Worm (Caenorhabditis elegans) whole organism, L2 larva: ENCODE data around the gene K08B12.1.

Experiments
- C34F6.9 ChIP-seq: fragments of 150-350 bp; optimal IDR thresholded peaks from 2 replicates; lab custom pipeline; 2014; ENCODE audit warnings: missing biosample characterization, missing genetic modification characterization
- F13H6.1 ChIP-seq: sonication (generic microtip); optimal IDR thresholded peaks from 2 replicates; lab custom pipeline; 2016; ENCODE audit warnings: missing genetic modification characterization, missing compliant biosample characterization
- R02D3.7 ChIP-seq: fragments of 150-350 bp; optimal IDR thresholded peaks from 2 replicates; lab custom pipeline; 2014; ENCODE audit warnings: missing biosample characterization, missing genetic modification characterization
- Y55F3AM.14 ChIP-seq: fragments of 200-800 bp; sonication (Bioruptor generic); optimal IDR thresholded peaks from 2 replicates; lab custom pipeline; 2018; ENCODE audit warnings: mild to moderate bottlenecking, missing genetic modification characterization, missing compliant biosample characterization
- alr-1 ChIP-seq: fragments of 150-350 bp; optimal IDR thresholded peaks from 2 replicates; lab custom pipeline; 2014; ENCODE audit warnings: missing biosample characterization, missing genetic modification characterization
- aly-2 ChIP-seq: fragments of 150-350 bp; optimal IDR thresholded peaks from 2 replicates; lab custom pipeline; 2014; ENCODE audit warnings: missing biosample characterization, missing genetic modification characterization
- ama-1 ChIP-seq: fragments of 150-350 bp; optimal IDR thresholded peaks from 2 replicates; lab custom pipeline; 2018; ENCODE audit warnings: inconsistent platforms
- blmp-1 ChIP-seq: sonication (generic microtip); optimal IDR thresholded peaks from 2 replicates; lab custom pipeline; 2017; ENCODE audit warnings: missing genetic modification characterization, mild to moderate bottlenecking, missing compliant biosample characterization, antibody characterized with exemption, moderate library complexity; ENCODE audit not compliant: insufficient read depth
- ceh-16 ChIP-seq: fragments of 150-350 bp; optimal IDR thresholded peaks from 2 replicates; lab custom pipeline; 2014; ENCODE audit warnings: missing biosample characterization, missing genetic modification characterization
- ceh-82 ChIP-seq: fragments of 150-350 bp; optimal IDR thresholded peaks from 2 replicates; lab custom pipeline; 2014; ENCODE audit warnings: missing biosample characterization, missing genetic modification characterization
- crh-2 ChIP-seq: sonication (generic microtip); optimal IDR thresholded peaks from 2 replicates; lab custom pipeline; 2017; ENCODE audit warnings: missing biosample characterization, missing genetic modification characterization
- dmd-4 ChIP-seq: sonication (generic microtip); optimal IDR thresholded peaks from 2 replicates; lab custom pipeline; 2017; ENCODE audit warnings: missing biosample characterization, missing genetic modification characterization
- egl-27 ChIP-seq: sonication (generic microtip); optimal IDR thresholded peaks from 3 replicates; lab custom pipeline; 2017; ENCODE audit warnings: missing biosample characterization, missing genetic modification reagents, missing genetic modification characterization
- elt-1 ChIP-seq: fragments of 150-350 bp; optimal IDR thresholded peaks from 2 replicates; lab custom pipeline; 2014; ENCODE audit warnings: missing biosample characterization, missing genetic modification characterization
- elt-3 ChIP-seq: sonication (generic microtip); optimal IDR thresholded peaks from 2 replicates; lab custom pipeline; 2017; ENCODE audit warnings: missing biosample characterization, missing genetic modification characterization
- fos-1 ChIP-seq: fragments of 150-350 bp; optimal IDR thresholded peaks from 2 replicates; lab custom pipeline; 2014; ENCODE audit warnings: missing biosample characterization, missing genetic modification characterization
- gmeb-1 ChIP-seq: fragments of 150-350 bp; optimal IDR thresholded peaks from 2 replicates; lab custom pipeline; 2014; ENCODE audit warnings: missing biosample characterization, missing genetic modification characterization
- lin-11 ChIP-seq: fragments of 150-350 bp; sonication (generic microtip); optimal IDR thresholded peaks from 2 replicates; lab custom pipeline; 2014; ENCODE audit warnings: missing biosample characterization, missing genetic modification characterization, inconsistent platforms, mixed read lengths
- lin-13 ChIP-seq: fragments of 150-350 bp; optimal IDR thresholded peaks from 2 replicates; lab custom pipeline; 2014; ENCODE audit warnings: missing biosample characterization, missing genetic modification reagents, missing genetic modification characterization
- lin-39 ChIP-seq: fragments of 150-350 bp; optimal IDR thresholded peaks from 2 replicates; lab custom pipeline; 2014; ENCODE audit warnings: missing biosample characterization, missing genetic modification reagents, missing genetic modification characterization
- lsy-2 ChIP-seq, 2 experiments: fragments of 150-350 bp in 1 of 2; sonication (generic microtip) in 1 of 2; optimal IDR thresholded peaks; 2 replicates each; lab custom pipeline; 2014 to 2017; ENCODE audit warnings: missing biosample characterization in 2 of 2, missing genetic modification characterization in 2 of 2
- mab-5 ChIP-seq: fragments of 150-350 bp; optimal IDR thresholded peaks from 2 replicates; lab custom pipeline; 2014; ENCODE audit warnings: missing biosample characterization, missing genetic modification characterization
- mdl-1 ChIP-seq, 2 experiments: fragments of 150-350 bp in 1 of 2; sonication (generic microtip) in 1 of 2; optimal IDR thresholded peaks; 2 replicates each; lab custom pipeline; 2017; ENCODE audit warnings: missing biosample characterization in 2 of 2, missing genetic modification characterization in 2 of 2
- nhr-10 ChIP-seq: sonication (generic microtip); optimal IDR thresholded peaks from 2 replicates; lab custom pipeline; 2017; ENCODE audit warnings: missing biosample characterization, missing genetic modification characterization
- nhr-11 ChIP-seq: fragments of 150-350 bp; optimal IDR thresholded peaks from 2 replicates; lab custom pipeline; 2014; ENCODE audit warnings: missing biosample characterization, missing genetic modification characterization
- nhr-12 ChIP-seq: fragments of 150-350 bp; optimal IDR thresholded peaks from 2 replicates; lab custom pipeline; 2014; ENCODE audit warnings: missing biosample characterization, missing genetic modification characterization
- nhr-129 ChIP-seq: fragments of 150-350 bp; optimal IDR thresholded peaks from 2 replicates; lab custom pipeline; 2014; ENCODE audit warnings: missing biosample characterization, missing genetic modification characterization
- nhr-21 ChIP-seq: fragments of 150-350 bp; optimal IDR thresholded peaks from 2 replicates; lab custom pipeline; 2014; ENCODE audit warnings: missing biosample characterization, missing genetic modification characterization
- nhr-23 ChIP-seq: fragments of 150-350 bp; optimal IDR thresholded peaks from 2 replicates; lab custom pipeline; 2014; ENCODE audit warnings: missing biosample characterization, missing genetic modification reagents, missing genetic modification characterization
- nhr-237 ChIP-seq: fragments of 150-350 bp; optimal IDR thresholded peaks from 2 replicates; lab custom pipeline; 2014; ENCODE audit warnings: missing biosample characterization, missing genetic modification characterization
- nhr-25 ChIP-seq: fragments of 150-350 bp; sonication (generic microtip); optimal IDR thresholded peaks from 3 replicates; lab custom pipeline; 2014; ENCODE audit warnings: missing biosample characterization, missing genetic modification characterization
- nhr-6 ChIP-seq: fragments of 150-350 bp; optimal IDR thresholded peaks from 2 replicates; lab custom pipeline; 2014; ENCODE audit warnings: missing biosample characterization, missing genetic modification characterization
- nhr-77 ChIP-seq: fragments of 150-350 bp; optimal IDR thresholded peaks from 2 replicates; lab custom pipeline; 2014; ENCODE audit warnings: missing biosample characterization, missing genetic modification characterization
- peb-1 ChIP-seq: fragments of 150-350 bp; optimal IDR thresholded peaks from 2 replicates; lab custom pipeline; 2014; ENCODE audit warnings: missing biosample characterization, missing genetic modification characterization
- sem-4 ChIP-seq: fragments of 150-350 bp; optimal IDR thresholded peaks from 2 replicates; lab custom pipeline; 2014; ENCODE audit warnings: missing biosample characterization, missing genetic modification reagents, missing genetic modification characterization
- skn-1 ChIP-seq: sonication (generic microtip); optimal IDR thresholded peaks from 2 replicates; lab custom pipeline; 2017; ENCODE audit warnings: missing biosample characterization, missing genetic modification characterization
- sma-3 ChIP-seq: sonication (generic microtip); optimal IDR thresholded peaks from 2 replicates; lab custom pipeline; 2016; ENCODE audit warnings: missing genetic modification reagents, missing genetic modification characterization, missing compliant biosample characterization
- sma-9 ChIP-seq, 2 experiments: fragments of 150-350 bp in 1 of 2; sonication (generic microtip) in 1 of 2; optimal IDR thresholded peaks; 2 replicates each; lab custom pipeline; 2014 to 2016; ENCODE audit warnings: missing genetic modification characterization in 2 of 2, mild to moderate bottlenecking in 1 of 2, missing biosample characterization in 1 of 2, missing compliant biosample characterization in 1 of 2, missing genetic modification reagents in 1 of 2, moderate library complexity in 1 of 2
- snpc-4 ChIP-seq: fragments of 150-350 bp; optimal IDR thresholded peaks from 2 replicates; lab custom pipeline; 2014; ENCODE audit warnings: missing biosample characterization, missing genetic modification characterization
- unc-39 ChIP-seq: fragments of 150-350 bp; optimal IDR thresholded peaks from 2 replicates; lab custom pipeline; 2014; ENCODE audit warnings: missing biosample characterization, missing genetic modification characterization
- unc-55 ChIP-seq: fragments of 150-350 bp; sonication (generic microtip); optimal IDR thresholded peaks from 3 replicates; lab custom pipeline; 2014; ENCODE audit warnings: missing biosample characterization, missing genetic modification reagents, missing genetic modification characterization
- unc-62 ChIP-seq: fragments of 150-350 bp; optimal IDR thresholded peaks from 2 replicates; lab custom pipeline; 2014; ENCODE audit warnings: missing biosample characterization, missing genetic modification reagents, missing genetic modification characterization
- ztf-1 ChIP-seq: fragments of 200-800 bp; sonication (Bioruptor generic); conservative IDR thresholded peaks from 2 replicates; pipeline ENCODE4 v1.3.6; 2022; ENCODE audit warnings: missing genetic modification characterization, missing compliant biosample characterization
- ztf-11 ChIP-seq: sonication (generic microtip); optimal IDR thresholded peaks from 2 replicates; lab custom pipeline; 2017; ENCODE audit warnings: missing biosample characterization, missing genetic modification characterization
- ztf-4 ChIP-seq: fragments of 150-350 bp; optimal IDR thresholded peaks from 2 replicates; lab custom pipeline; 2014; ENCODE audit warnings: missing biosample characterization, missing genetic modification characterization

K08B12.1 gene

DNA sequence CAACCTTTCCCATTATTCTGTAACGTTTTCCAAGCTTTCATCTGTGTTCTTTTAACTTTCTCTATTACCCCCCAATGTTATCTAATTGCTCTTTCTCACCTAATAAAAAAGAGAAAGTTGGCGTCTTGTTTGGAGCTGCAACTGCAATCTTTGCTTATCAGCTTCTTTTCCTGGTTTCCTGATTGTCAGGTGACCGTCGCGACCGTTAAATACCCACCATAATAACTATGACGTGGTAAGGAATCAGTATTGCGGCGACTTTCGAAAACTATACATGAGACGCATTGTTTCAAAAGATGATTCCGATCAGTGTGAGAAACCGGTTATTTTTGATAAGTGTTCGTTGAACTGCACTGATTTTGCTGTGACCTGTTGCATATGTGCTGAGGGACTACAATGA, 16.0 kb downstream of the K08B12.1 start:
- no peak for TF ChIP-seq sem-4 (tag; lab: Kevin White, UChicago)
- no peak for TF ChIP-seq nhr-11 (tag; lab: Kevin White, UChicago)
- TF ChIP-seq F13H6.1 (tag; lab: Kevin White, UChicago) = peak; percentile 12
- TF ChIP-seq lin-39 = no peak
- no peak for TF ChIP-seq egl-27 (tag; lab: Kevin White, UChicago)
- TF ChIP-seq R02D3.7 (tag; lab: Kevin White, UChicago) = no peak
- TF ChIP-seq ztf-4 (tag; lab: Kevin White, UChicago) = no peak
- no peak for TF ChIP-seq elt-1 (tag; lab: Kevin White, UChicago)
- TF ChIP-seq unc-62 = no peak
- no peak for TF ChIP-seq nhr-77 (tag; lab: Kevin White, UChicago)
- TF ChIP-seq sma-3 (GFP tag; lab: Kevin White, UChicago) = peak; percentile 67
- no peak for TF ChIP-seq ceh-16 (tag; lab: Kevin White, UChicago)
- no peak for TF ChIP-seq snpc-4 (tag; lab: Kevin White, UChicago)
- no peak for TF ChIP-seq aly-2 (tag; lab: Kevin White, UChicago)
- TF ChIP-seq nhr-21 = peak; percentile 69
- TF ChIP-seq fos-1 (tag; lab: Kevin White, UChicago) = peak; percentile 89
- no peak for TF ChIP-seq nhr-23 (tag; lab: Kevin White, UChicago)
- TF ChIP-seq gmeb-1 = peak; percentile 50
- TF ChIP-seq ceh-82 (tag; lab: Kevin White, UChicago) = no peak
- no peak for TF ChIP-seq ama-1 (lab: Kevin White, UChicago)
- no peak for TF ChIP-seq alr-1 (tag; lab: Kevin White, UChicago)
- peak in 1 of 2 experiments; percentile 38 for TF ChIP-seq mdl-1 (tag; optimal IDR thresholded peaks at IDR 0.05; lab: Kevin White, UChicago)
- no peak for TF ChIP-seq skn-1 (tag; lab: Kevin White, UChicago)
- peak in 1 of 2 experiments; percentile 21 for TF ChIP-seq lsy-2 (tag; optimal IDR thresholded peaks at IDR 0.05; lab: Kevin White, UChicago)
- TF ChIP-seq unc-39 (tag; lab: Kevin White, UChicago) = no peak
- TF ChIP-seq elt-3 (tag; lab: Kevin White, UChicago) = no peak
- peak; percentile 52 for TF ChIP-seq nhr-25 (tag; lab: Kevin White, UChicago)
- TF ChIP-seq lin-13 (GFP tag; lab: Kevin White, UChicago) = no peak
- TF ChIP-seq nhr-237 (tag; lab: Kevin White, UChicago) = no peak
- TF ChIP-seq mab-5 (tag; lab: Kevin White, UChicago) = no peak
- TF ChIP-seq sma-9 (GFP tag; optimal IDR thresholded peaks at IDR 0.05; lab: Kevin White, UChicago) = peak; percentile 87
- TF ChIP-seq sma-9 (tag; optimal IDR thresholded peaks at IDR 0.05; lab: Kevin White, UChicago) = no peak
- no peak for TF ChIP-seq ztf-11
- no peak for TF ChIP-seq nhr-10 (tag; lab: Kevin White, UChicago)
- no peak for TF ChIP-seq nhr-12 (tag; lab: Kevin White, UChicago)
- peak; percentile 80 for TF ChIP-seq crh-2 (tag; lab: Kevin White, UChicago)
- no peak for TF ChIP-seq lin-11 (tag; lab: Kevin White, UChicago)
- no peak for TF ChIP-seq C34F6.9 (tag; lab: Kevin White, UChicago)
- peak; percentile 18 for TF ChIP-seq blmp-1 (tag; lab: Kevin White, UChicago)
- TF ChIP-seq Y55F3AM.14 = peak; percentile 42
- no peak for TF ChIP-seq nhr-129 (tag; lab: Kevin White, UChicago)

DNA sequence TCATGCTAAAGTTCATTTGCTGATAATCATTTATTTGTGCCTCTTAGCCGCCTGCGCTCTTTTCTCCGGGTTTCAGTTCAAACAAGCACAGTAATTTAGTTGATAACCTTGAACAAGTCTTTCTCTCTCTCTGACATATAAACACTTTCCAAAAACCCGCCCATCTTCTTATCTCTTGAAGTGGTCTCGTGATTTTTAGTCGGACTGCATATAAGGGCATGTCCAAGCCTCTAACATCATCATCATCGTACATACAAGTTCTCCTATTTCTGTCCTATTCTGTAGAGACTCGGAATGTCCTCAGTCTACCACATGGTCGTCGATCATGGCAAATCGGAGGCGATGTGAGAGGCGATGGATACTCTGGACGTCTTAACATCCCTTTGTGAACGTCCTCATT, 17.0 kb downstream of the K08B12.1 start, which contains the start of gene F31F7.1:
F31F7.1 (plus strand) TSS at position 235 of the 400 bp plus-strand sequence.
- TF ChIP-seq crh-2 (tag; lab: Kevin White, UChicago) (peak; percentile 73), nhr-11 (tag; lab: Kevin White, UChicago) (no peak), R02D3.7 (tag; lab: Kevin White, UChicago) (no peak), peb-1 (no peak), ama-1 (lab: Kevin White, UChicago) (peak; percentile 62), nhr-10 (tag; lab: Kevin White, UChicago) (no peak), blmp-1 (tag; lab: Kevin White, UChicago) (peak; percentile 67), lin-39 (no peak), Y55F3AM.14 (no peak), nhr-21 (peak; percentile 85), mdl-1 (tag; optimal IDR thresholded peaks at IDR 0.05; lab: Kevin White, UChicago) (peak in 1 of 2 experiments; percentile 67), nhr-23 (tag; lab: Kevin White, UChicago) (no peak), unc-62 (no peak), lsy-2 (tag; optimal IDR thresholded peaks at IDR 0.05; lab: Kevin White, UChicago) (peak in 1 of 2 experiments; percentile 50), nhr-12 (tag; lab: Kevin White, UChicago) (no peak), lin-13 (GFP tag; lab: Kevin White, UChicago) (no peak), unc-39 (tag; lab: Kevin White, UChicago) (no peak), sem-4 (tag; lab: Kevin White, UChicago) (no peak), unc-55 (GFP tag; lab: Kevin White, UChicago) (no peak), nhr-25 (tag; lab: Kevin White, UChicago) (peak; percentile 68), elt-1 (tag; lab: Kevin White, UChicago) (no peak), mab-5 (tag; lab: Kevin White, UChicago) (no peak), nhr-6 (tag; lab: Kevin White, UChicago) (peak; percentile 26), C34F6.9 (tag; lab: Kevin White, UChicago) (no peak), snpc-4 (tag; lab: Kevin White, UChicago) (no peak), nhr-129 (tag; lab: Kevin White, UChicago) (peak; percentile 52), ztf-4 (tag; lab: Kevin White, UChicago) (no peak), ztf-1 (GFP tag; lab: Robert Waterston, UW) (no peak), ceh-16 (tag; lab: Kevin White, UChicago) (no peak), F13H6.1 (tag; lab: Kevin White, UChicago) (peak; percentile 72), egl-27 (tag; lab: Kevin White, UChicago) (peak; percentile 0), gmeb-1 (peak; percentile 70), sma-9 (GFP tag; optimal IDR thresholded peaks at IDR 0.05; lab: Kevin White, UChicago) (peak; percentile 94), sma-9 (tag; optimal IDR thresholded peaks at IDR 0.05; lab: Kevin White, UChicago) (no peak), lin-11 (tag; lab: Kevin White, UChicago) (no peak), ztf-11 (no peak), fos-1 (tag; lab: Kevin White, UChicago) (peak; percentile 78), nhr-77 (tag; lab: Kevin White, UChicago) (peak; percentile 22), aly-2 (tag; lab: Kevin White, UChicago) (no peak), dmd-4 (tag; lab: Kevin White, UChicago) (no peak), sma-3 (GFP tag; lab: Kevin White, UChicago) (peak; percentile 84), skn-1 (tag; lab: Kevin White, UChicago) (peak; percentile 12)
